Worm (Caenorhabditis elegans) whole organism, L4 larva: Measurements from ENCODE around the gene F47G3.1.

ENCODE experiments used
- Y105C5A.15 ChIP-seq: fragments of 200-800 bp; sonication (Bioruptor generic); IDR thresholded peaks from 2 replicates; pipeline ENCODE4 v1.3.6; 2022; ENCODE audit warnings: missing genetic modification characterization, missing compliant biosample characterization
- aha-1 ChIP-seq: fragments of 150-350 bp; peaks from one replicate; lab custom pipeline; 2014; ENCODE audit warnings: missing biosample characterization, missing genetic modification characterization
- ceh-82 ChIP-seq: sonication (generic microtip); optimal IDR thresholded peaks from 2 replicates; lab custom pipeline; 2017; ENCODE audit warnings: missing biosample characterization, missing genetic modification characterization
- daf-12 ChIP-seq: fragments of 150-350 bp; optimal IDR thresholded peaks from 2 replicates; lab custom pipeline; 2014; ENCODE audit warnings: missing biosample characterization, missing genetic modification reagents, missing genetic modification characterization
- daf-8 ChIP-seq: fragments of 200-800 bp; sonication (Bioruptor generic); IDR thresholded peaks from 2 replicates; pipeline ENCODE4 v1.3.6; 2022; ENCODE audit warnings: missing genetic modification characterization, missing compliant biosample characterization
- jun-1 ChIP-seq: fragments of 150-350 bp; optimal IDR thresholded peaks from 2 replicates; lab custom pipeline; 2014; ENCODE audit warnings: missing biosample characterization, missing genetic modification reagents, missing genetic modification characterization
- lin-15B ChIP-seq: fragments of 150-350 bp; sonication (generic microtip); optimal IDR thresholded peaks from 3 replicates; lab custom pipeline; 2014; ENCODE audit warnings: missing biosample characterization, missing genetic modification characterization
- nhr-11 ChIP-seq: fragments of 150-350 bp; optimal IDR thresholded peaks from 2 replicates; lab custom pipeline; 2014; ENCODE audit warnings: missing biosample characterization, missing genetic modification characterization

ce11 chrX:2368042-2368814 is 17.3 kb upstream of the F47G3.1 start:
- TF ChIP-seq lin-15B (tag; lab: Kevin White, UChicago): no peak
- TF ChIP-seq Y105C5A.15 (GFP tag; lab: Robert Waterston, UW): no peak
- TF ChIP-seq daf-8: no peak
- no peak for TF ChIP-seq daf-12 (tag; lab: Kevin White, UChicago)
- no peak for TF ChIP-seq nhr-11 (tag; lab: Kevin White, UChicago)
- TF ChIP-seq jun-1 (tag; lab: Kevin White, UChicago): no peak
- TF ChIP-seq aha-1: peak; percentile 84
- no peak for TF ChIP-seq ceh-82 (tag; lab: Kevin White, UChicago)
